Fruit fly (Drosophila melanogaster) Kc167 (cell line): ENCODE results near the gene Rcd2.

Source experiments
- Myc ChIP-seq: fragments of >200 bp; optimal IDR thresholded peaks from 2 replicates; lab custom pipeline; 2017; ENCODE audit warnings: missing external identifiers
- Sin3A ChIP-seq: fragments of >200 bp; optimal IDR thresholded peaks from 2 replicates; lab custom pipeline; 2018; ENCODE audit warnings: missing external identifiers
- h ChIP-seq: fragments of >200 bp; optimal IDR thresholded peaks from 3 replicates; lab custom pipeline; 2018; ENCODE audit warnings: missing external identifiers
- insv ChIP-seq: fragments of >200 bp; optimal IDR thresholded peaks from 3 replicates; lab custom pipeline; 2018; ENCODE audit warnings: missing external identifiers
- psq ChIP-seq: fragments of >200 bp; optimal IDR thresholded peaks from 2 replicates; lab custom pipeline; 2017; ENCODE audit warnings: missing external identifiers
- ttk ChIP-seq: sonication (Bioruptor generic); optimal IDR thresholded peaks from 2 replicates; lab custom pipeline; 2017; ENCODE audit warnings: missing external identifiers

Rcd2 gene

DNA sequence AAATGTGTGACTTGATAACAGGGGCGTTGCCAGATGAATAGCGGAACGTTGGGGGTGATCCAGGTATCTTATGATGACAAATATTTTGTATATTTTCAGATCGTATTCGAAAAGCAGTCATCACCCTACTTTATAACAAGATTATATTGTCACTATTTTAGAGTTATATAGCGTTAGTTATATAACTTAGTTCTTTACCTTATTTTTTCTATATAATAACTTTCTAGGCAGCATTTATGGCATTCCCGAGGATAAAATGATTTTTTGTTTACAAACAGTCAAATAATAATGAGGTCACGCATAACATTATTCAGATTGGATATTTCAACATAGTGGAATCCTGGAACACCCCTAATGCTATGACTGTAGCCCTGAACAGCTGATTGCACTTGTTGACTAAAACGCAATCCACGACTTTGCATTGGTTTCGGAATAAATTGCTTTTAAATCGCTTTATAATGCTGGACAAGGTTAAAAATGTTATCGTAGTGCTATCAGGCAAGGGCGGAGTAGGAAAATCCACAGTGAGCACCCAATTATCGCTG lies 13.9 kb downstream of the Rcd2 start, which contains the start of gene Nubp2:
Gene Nubp2 (plus strand): TSS at position 381 of the 545 bp plus-strand sequence.
- TF ChIP-seq ttk: no peak
- no peak for TF ChIP-seq psq (lab: Kevin White, UChicago)
- no peak for TF ChIP-seq h (lab: Kevin White, UChicago)
- no peak for TF ChIP-seq Myc (lab: Kevin White, UChicago)
- TF ChIP-seq insv (lab: Kevin White, UChicago): no peak
- TF ChIP-seq Sin3A (lab: Kevin White, UChicago): no peak

dm6 chr3L:20526143-20526195 lies 14.2 kb downstream of the Rcd2 start, which contains the start of gene Pss:
Gene Pss, minus strand, starts transcription at chr3L:20526174.
- TF ChIP-seq insv (lab: Kevin White, UChicago) (no peak), ttk (no peak), h (lab: Kevin White, UChicago) (no peak), Sin3A (lab: Kevin White, UChicago) (no peak), Myc (lab: Kevin White, UChicago) (no peak), psq (lab: Kevin White, UChicago) (no peak)

DNA sequence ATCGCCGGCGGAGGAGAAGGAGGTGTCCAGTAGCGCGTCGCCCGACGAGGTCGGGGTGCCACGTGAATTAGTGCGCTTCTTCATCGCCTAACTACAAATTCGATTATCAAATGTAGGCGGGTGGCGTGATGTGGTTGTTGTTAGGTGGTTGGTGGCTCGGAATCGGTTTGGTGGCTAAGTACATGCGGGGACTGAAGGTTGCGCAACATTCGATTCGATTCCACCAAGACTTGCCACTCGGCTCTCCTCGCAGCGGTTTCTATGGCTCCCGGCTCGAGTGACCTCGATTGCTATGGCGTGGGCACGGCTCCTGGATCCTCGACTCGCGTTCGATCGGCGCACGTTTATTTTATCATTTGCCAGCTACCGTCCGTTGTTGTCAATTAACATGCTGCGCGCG lies 14.5 kb downstream of the Rcd2 start:
- TF ChIP-seq insv (lab: Kevin White, UChicago) (no peak), h (lab: Kevin White, UChicago) (no peak), psq (lab: Kevin White, UChicago) (no peak), Myc (lab: Kevin White, UChicago) (no peak)

- TF ChIP-seq h (lab: Kevin White, UChicago): no peak
- no peak for TF ChIP-seq insv (lab: Kevin White, UChicago)
- TF ChIP-seq psq (lab: Kevin White, UChicago): no peak
- TF ChIP-seq ttk: no peak
- TF ChIP-seq Sin3A (lab: Kevin White, UChicago): no peak
These were observed 15.7 kb downstream of the Rcd2 start for dm6 chr3L:20524409-20525010.

DNA sequence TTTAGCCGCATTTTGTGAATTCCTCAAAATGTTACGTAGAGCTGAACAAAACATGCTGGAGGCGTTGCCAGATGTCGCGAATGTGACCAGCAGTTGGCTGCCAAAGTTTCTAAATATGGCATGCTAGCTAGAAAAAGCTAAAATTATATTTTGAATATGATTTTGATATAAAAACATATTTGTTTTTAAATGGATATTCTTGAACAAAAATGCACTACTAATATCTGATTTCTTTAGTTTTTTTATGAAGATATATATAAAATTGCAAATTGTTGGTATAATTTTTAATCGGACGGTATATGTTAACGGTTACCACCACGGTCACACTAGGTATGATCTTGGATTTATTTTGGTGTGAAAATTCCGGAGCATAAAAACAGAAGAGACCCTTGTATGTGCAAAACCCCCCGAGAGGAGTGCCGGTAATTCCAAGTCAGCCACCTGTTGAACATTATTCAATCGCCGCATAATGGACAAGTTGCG lies 19.5 kb downstream of the Rcd2 start, which contains the start of the genes mTerf3 and CG5104:
Gene mTerf3 (minus strand): TSS at position 86 of the 483 bp plus-strand sequence.
Gene CG5104 (plus strand): TSS at position 323 of the 483 bp plus-strand sequence.
- TF ChIP-seq Myc (lab: Kevin White, UChicago) (no peak), h (lab: Kevin White, UChicago) (no peak), ttk (no peak), Sin3A (lab: Kevin White, UChicago) (no peak), insv (lab: Kevin White, UChicago) (no peak), psq (lab: Kevin White, UChicago) (no peak)

DNA sequence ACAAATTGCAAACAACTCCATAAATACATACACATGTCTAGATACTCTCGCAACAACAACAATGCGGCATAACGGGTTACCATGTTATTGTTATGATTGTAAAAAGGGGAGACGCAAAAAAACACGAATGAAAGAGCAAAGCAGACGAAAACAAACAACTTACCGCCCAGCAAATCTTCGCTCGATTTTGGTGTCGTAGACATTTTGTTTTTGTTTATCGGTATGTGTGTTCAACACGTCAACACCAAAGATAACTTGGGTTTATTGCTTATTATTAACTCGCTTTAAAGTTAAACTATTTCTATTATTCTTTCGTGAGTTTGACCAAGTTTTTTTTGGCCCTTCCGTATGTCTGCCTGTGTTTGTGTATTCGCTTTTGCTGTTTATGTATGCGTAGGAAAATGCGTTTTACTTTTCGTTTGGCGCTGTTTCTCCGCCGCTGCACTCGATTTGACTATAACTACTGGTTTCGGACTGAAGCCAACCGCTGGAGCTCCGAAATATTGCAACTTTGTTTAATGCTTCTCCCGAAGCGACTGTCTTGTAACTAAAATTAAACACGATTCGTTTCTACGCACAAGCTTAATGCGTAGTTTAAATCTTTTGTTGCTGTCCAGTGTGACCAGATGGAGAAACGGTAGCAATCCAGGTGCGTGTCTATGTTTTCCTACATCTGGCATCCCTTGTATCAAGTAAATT lies 21.3 kb downstream of the Rcd2 start, which contains the start of gene BNIP3:
Gene BNIP3 (minus strand): TSS at position 589 of the 699 bp plus-strand sequence.
- TF ChIP-seq Myc (lab: Kevin White, UChicago) (no peak), ttk (no peak), Sin3A (lab: Kevin White, UChicago) (no peak), h (lab: Kevin White, UChicago) (no peak), psq (lab: Kevin White, UChicago) (no peak), insv (lab: Kevin White, UChicago) (no peak)

- no peak for TF ChIP-seq Myc (lab: Kevin White, UChicago)
- TF ChIP-seq psq (lab: Kevin White, UChicago): peak; percentile 63
- TF ChIP-seq ttk: no peak
- no peak for TF ChIP-seq h (lab: Kevin White, UChicago)
- no peak for TF ChIP-seq Sin3A (lab: Kevin White, UChicago)
- TF ChIP-seq insv (lab: Kevin White, UChicago): no peak
These were observed 22.1 kb downstream of the Rcd2 start for dm6 chr3L:20517897-20518804.

- TF ChIP-seq ttk: no peak
- no peak for TF ChIP-seq Myc (lab: Kevin White, UChicago)
- TF ChIP-seq insv (lab: Kevin White, UChicago): no peak
- no peak for TF ChIP-seq Sin3A (lab: Kevin White, UChicago)
- no peak for TF ChIP-seq h (lab: Kevin White, UChicago)
- TF ChIP-seq psq (lab: Kevin White, UChicago): no peak
These were observed 22.9 kb downstream of the Rcd2 start for dm6 chr3L:20517179-20517834.

DNA sequence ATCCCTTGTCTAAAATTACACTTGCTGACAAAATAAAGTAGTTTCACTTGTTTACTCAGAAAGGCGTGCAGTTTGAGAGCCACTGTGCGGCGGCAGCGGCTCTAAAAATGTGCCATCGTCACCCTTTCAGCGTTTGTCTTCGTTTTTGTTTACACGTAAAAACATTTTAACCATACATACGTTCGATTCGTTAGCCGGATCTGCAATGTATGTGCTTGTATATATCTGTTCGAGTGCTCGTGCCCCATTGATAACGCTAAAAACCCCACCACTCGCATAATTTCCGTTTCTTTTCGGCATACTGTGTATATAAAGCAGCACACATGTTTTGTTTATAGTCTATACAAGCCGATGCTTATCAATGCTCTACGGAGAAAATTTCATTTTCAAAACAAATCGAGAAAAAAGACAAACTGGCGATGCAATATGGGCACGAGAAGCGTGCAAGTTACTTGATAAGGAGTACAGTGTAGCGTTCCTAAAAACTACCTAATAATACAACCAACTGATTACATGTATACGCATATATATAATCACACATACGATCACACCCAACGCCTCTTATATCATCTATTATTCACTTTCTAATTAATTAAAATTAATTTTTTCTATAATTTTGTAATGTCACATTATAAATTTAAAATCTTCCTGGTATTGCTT lies 23.6 kb downstream of the Rcd2 start:
- TF ChIP-seq h (lab: Kevin White, UChicago) (no peak), insv (lab: Kevin White, UChicago) (no peak), Sin3A (lab: Kevin White, UChicago) (no peak), psq (lab: Kevin White, UChicago) (no peak), ttk (no peak), Myc (lab: Kevin White, UChicago) (no peak)

dm6 chr3L:20514101-20514500 lies 26.1 kb downstream of the Rcd2 start:
- TF ChIP-seq Sin3A (lab: Kevin White, UChicago) (no peak), psq (lab: Kevin White, UChicago) (no peak), ttk (no peak), h (lab: Kevin White, UChicago) (no peak), Myc (lab: Kevin White, UChicago) (no peak), insv (lab: Kevin White, UChicago) (no peak)
